Worm (Caenorhabditis elegans): ENCODE measurements around the gene srv-13.

ce11 chrIV:6416553-6416952 is 11.6 kb downstream of the srv-13 start, which contains the start of gene Y73B6BL.22:
- no peak for TF ChIP-seq zag-1 (tag; optimal IDR thresholded peaks at IDR 0.05)
- no peak for TF ChIP-seq unc-62 (GFP tag; optimal IDR thresholded peaks at IDR 0.05)
- TF ChIP-seq nhr-11 (tag; optimal IDR thresholded peaks at IDR 0.05) = no peak
- no peak for TF ChIP-seq egl-27 (tag; optimal IDR thresholded peaks at IDR 0.05)
- no peak for TF ChIP-seq nhr-76 (tag; optimal IDR thresholded peaks at IDR 0.05)
- TF ChIP-seq elt-2 (tag; optimal IDR thresholded peaks at IDR 0.05) = no peak
- no peak for TF ChIP-seq nhr-237 (tag; optimal IDR thresholded peaks at IDR 0.05)
